Worm (Caenorhabditis elegans): ENCODE data around the gene R07E3.1.

The R07E3.1 gene

DNA sequence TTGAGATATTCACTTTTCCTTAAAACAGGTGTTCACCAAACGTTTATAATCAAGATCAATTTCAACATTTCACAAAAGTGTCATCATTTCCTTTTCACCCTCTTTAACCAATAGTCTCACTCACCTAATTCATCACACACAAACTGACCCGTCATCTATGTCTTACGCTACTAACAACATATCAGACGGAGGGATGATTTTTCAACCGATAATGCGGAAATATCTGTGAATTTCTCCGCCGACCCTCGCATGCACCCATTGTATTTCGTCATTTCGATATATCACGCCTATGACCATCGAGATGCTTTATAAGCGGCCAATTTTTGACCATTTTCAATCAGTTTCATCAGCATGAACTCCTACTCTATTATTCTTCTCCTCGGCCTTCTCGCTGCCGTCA is 36.8 kb downstream of the R07E3.1 start, which contains the start of gene fipr-21:
fipr-21 (plus strand) TSS at position 352 of the 400 bp plus-strand sequence.
- TF ChIP-seq bed-3 (GFP tag; optimal IDR thresholded peaks at IDR 0.05) (no peak), mls-2 (tag; optimal IDR thresholded peaks at IDR 0.05) (no peak), elt-1 (tag; optimal IDR thresholded peaks at IDR 0.05; ENCODE audit: borderline replicate concordance, insufficient read depth) (peak; percentile 57), unc-62 (GFP tag; optimal IDR thresholded peaks at IDR 0.05) (peak; percentile 8)

DNA sequence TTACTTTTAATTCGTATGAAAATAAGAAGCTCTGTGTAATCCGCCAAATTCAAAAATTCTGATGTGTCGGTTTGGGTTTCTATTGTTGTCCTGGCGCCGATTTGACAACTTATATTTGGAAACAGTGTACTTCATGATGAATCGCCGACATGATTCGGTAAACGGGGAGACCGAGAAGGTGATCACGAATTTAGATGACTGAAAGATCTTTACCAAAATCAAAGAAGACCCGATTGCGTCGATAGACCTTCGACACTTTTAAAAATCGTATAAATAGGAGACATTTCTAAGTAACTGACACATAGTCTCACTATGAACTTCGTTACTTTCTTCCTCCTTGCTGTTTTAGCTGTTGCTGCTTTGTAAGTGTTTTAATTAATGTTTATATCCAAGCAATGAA is 38.5 kb downstream of the R07E3.1 start, which contains the start of gene fip-5:
fip-5 (plus strand) TSS at position 312 of the 400 bp plus-strand sequence.
- no peak for TF ChIP-seq ztf-11 (tag; optimal IDR thresholded peaks at IDR 0.05)
- no peak for TF ChIP-seq drap-1 (GFP tag; optimal IDR thresholded peaks at IDR 0.05)
- no peak for TF ChIP-seq elt-3 (tag; optimal IDR thresholded peaks at IDR 0.05)
- TF ChIP-seq nhr-12 (tag; optimal IDR thresholded peaks at IDR 0.05): no peak

DNA sequence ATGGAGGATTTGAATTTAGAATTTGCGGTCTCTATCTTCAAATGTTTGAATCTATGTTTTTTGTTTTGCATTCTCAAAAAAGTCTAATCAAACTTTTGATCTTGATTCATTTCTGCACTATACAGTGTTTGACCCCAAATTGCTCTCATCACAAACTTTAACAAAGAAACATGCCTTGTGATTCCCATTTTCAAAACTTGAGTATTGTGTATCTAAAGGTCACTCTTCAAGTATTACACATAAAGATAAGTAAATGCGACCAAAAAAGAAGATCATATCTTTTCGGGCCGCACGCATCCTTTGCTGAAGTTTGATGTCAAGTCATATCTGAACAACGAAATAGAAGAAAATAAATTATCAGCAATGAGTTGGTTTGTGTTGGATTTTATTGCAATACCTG is 39.0 kb downstream of the R07E3.1 start:
- TF ChIP-seq unc-120 (tag; optimal IDR thresholded peaks at IDR 0.05; ENCODE audit: poor library complexity, severe bottlenecking) (no peak), zip-8 (tag; optimal IDR thresholded peaks at IDR 0.05) (no peak)

DNA sequence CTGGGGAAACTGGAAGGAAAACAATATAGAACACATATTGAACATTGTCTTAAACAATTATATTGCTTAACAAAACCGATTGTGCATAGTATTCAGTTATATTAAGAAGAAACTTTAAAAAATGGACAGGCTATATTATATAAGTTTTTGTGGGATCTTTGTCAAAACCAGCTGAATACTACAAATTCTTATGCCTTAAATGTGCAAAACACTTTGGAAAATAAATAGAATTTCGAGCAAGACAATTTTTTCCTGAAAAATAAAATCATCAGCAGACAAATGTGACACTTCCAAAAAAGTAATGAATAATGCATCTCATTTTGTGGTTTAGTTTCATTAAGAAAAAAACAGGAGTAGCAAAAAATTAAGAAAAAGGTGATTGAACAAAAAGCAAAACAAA is 43.6 kb downstream of the R07E3.1 start:
- no peak for TF ChIP-seq flh-1 (GFP tag; optimal IDR thresholded peaks at IDR 0.05)
- TF ChIP-seq ces-1 (GFP tag; optimal IDR thresholded peaks at IDR 0.05): no peak
- no peak for TF ChIP-seq ham-2 (GFP tag; optimal IDR thresholded peaks at IDR 0.05)
- no peak for TF ChIP-seq ceh-43 (GFP tag; optimal IDR thresholded peaks at IDR 0.05)
- no peak for TF ChIP-seq nhr-76 (tag; optimal IDR thresholded peaks at IDR 0.05)
- no peak for TF ChIP-seq ceh-39 (tag; optimal IDR thresholded peaks at IDR 0.05)
- no peak for TF ChIP-seq sem-2 (GFP tag; optimal IDR thresholded peaks at IDR 0.05)
- TF ChIP-seq bed-3 (GFP tag; optimal IDR thresholded peaks at IDR 0.05): no peak
- no peak for TF ChIP-seq mls-2 (tag; optimal IDR thresholded peaks at IDR 0.05)
- TF ChIP-seq tbx-8 (GFP tag; optimal IDR thresholded peaks at IDR 0.05): no peak
- no peak for TF ChIP-seq cnd-1 (tag; optimal IDR thresholded peaks at IDR 0.05)
- no peak for TF ChIP-seq blmp-1 (tag; optimal IDR thresholded peaks at IDR 0.05)
- TF ChIP-seq zip-8 (tag; optimal IDR thresholded peaks at IDR 0.05): no peak
- no peak for TF ChIP-seq unc-62 (GFP tag; optimal IDR thresholded peaks at IDR 0.05)
- TF ChIP-seq lin-32 (GFP tag; optimal IDR thresholded peaks at IDR 0.05): no peak

Data from whole organism, mixed stage, embryonic.